Fruit fly (Drosophila melanogaster): Measurements from ENCODE around the gene Edem1.

Edem1 gene

dm6 chrX:1944245-1945114 lies 35.9 kb upstream of the Edem1 start (continued):
- TF ChIP-seq Side (GFP tag; optimal IDR thresholded peaks at IDR 0.05) (peak; percentile 32), H2.0 (GFP tag; IDR thresholded peaks at IDR 0.05) (0 out of 2 replicates have a peak, but pooled peaks have one; percentile 32), ci (GFP tag; IDR thresholded peaks at IDR 0.05) (peak; percentile 73; the same call in 2 of the 3 replicates), CG16813 (GFP tag; IDR thresholded peaks at IDR 0.05; ENCODE audit: partially characterized antibody) (no peak), jigr1 (GFP tag; IDR thresholded peaks at IDR 0.05) (0 out of 3 replicates have a peak, but pooled peaks have one; percentile 20), Hsf (GFP tag; optimal IDR thresholded peaks at IDR 0.05) (peak; percentile 26), CG14441 (GFP tag; IDR thresholded peaks at IDR 0.05) (peak; percentile 56), CG3847 (GFP tag; IDR thresholded peaks at IDR 0.05) (peak; percentile 39; the same call in 1 of the 2 replicates), CG7745 (tag; optimal IDR thresholded peaks at IDR 0.05) (no peak), Bdp1 (GFP tag; optimal IDR thresholded peaks at IDR 0.05) (no peak), zfh2 (GFP tag; optimal IDR thresholded peaks at IDR 0.05) (peak; percentile 58), CG2712 (tag; optimal IDR thresholded peaks at IDR 0.05) (peak; percentile 66), ken (GFP tag; IDR thresholded peaks at IDR 0.05) (peak; percentile 74), CG11504 (tag; optimal IDR thresholded peaks at IDR 0.05) (peak; percentile 39), CG3281 (GFP tag; optimal IDR thresholded peaks at IDR 0.05) (peak; percentile 35), CG4360 (GFP tag; IDR thresholded peaks at IDR 0.05) (0 out of 2 replicates have a peak, but pooled peaks have one; percentile 7), stc (GFP tag; IDR thresholded peaks at IDR 0.05) (no peak), lbe (GFP tag; optimal IDR thresholded peaks at IDR 0.05) (no peak), abd-A (tag; optimal IDR thresholded peaks at IDR 0.05) (peak; percentile 5), Med (GFP tag) (peak; percentile 95), Ssrp (tag; optimal IDR thresholded peaks at IDR 0.05) (peak; percentile 71), Dip2 (GFP tag; IDR thresholded peaks at IDR 0.05) (no peak), gsb-n (tag; optimal IDR thresholded peaks at IDR 0.05) (peak; percentile 27), crp (GFP tag; optimal IDR thresholded peaks at IDR 0.05) (no peak), amos (GFP tag; IDR thresholded peaks at IDR 0.05; ENCODE audit: partially characterized antibody) (no peak), CG16779 (GFP tag; IDR thresholded peaks at IDR 0.05) (no peak), kni (GFP tag; optimal IDR thresholded peaks at IDR 0.05) (no peak), salm (tag; optimal IDR thresholded peaks at IDR 0.05) (peak; percentile 6), croc (GFP tag; conservative IDR thresholded peaks at IDR 0.05) (peak; percentile 50; the same call in 2 of the 3 replicates), CkIIα-i1 (GFP tag; IDR thresholded peaks at IDR 0.05) (no peak), CG10959 (GFP tag; IDR thresholded peaks at IDR 0.05) (no peak), phol (tag; optimal IDR thresholded peaks at IDR 0.05) (peak; percentile 43), Scr (GFP tag; IDR thresholded peaks at IDR 0.05; ENCODE audit: partially characterized antibody) (no peak), NfI (GFP tag; optimal IDR thresholded peaks at IDR 0.05) (peak; percentile 52), CG1024 (GFP tag; IDR thresholded peaks at IDR 0.05) (peak; percentile 42; the same call in 1 of the 2 replicates), CG31388 (GFP tag; optimal IDR thresholded peaks at IDR 0.05) (no peak), CG11456 (GFP tag; IDR thresholded peaks at IDR 0.05) (peak; percentile 64), twi (tag; optimal IDR thresholded peaks at IDR 0.05) (peak; percentile 28), CG13424 (tag; optimal IDR thresholded peaks at IDR 0.05) (peak; percentile 25), vfl (GFP tag; optimal IDR thresholded peaks at IDR 0.05) (peak; percentile 24), nmo (GFP tag; optimal IDR thresholded peaks at IDR 0.05) (peak; percentile 14), gem (tag; optimal IDR thresholded peaks at IDR 0.05) (peak; percentile 72), az2 (GFP tag; optimal IDR thresholded peaks at IDR 0.05) (no peak), Ptx1 (GFP tag; IDR thresholded peaks at IDR 0.05) (peak; percentile 33; the same call in 1 of the 2 replicates), CG15011 (GFP tag; optimal IDR thresholded peaks at IDR 0.05) (no peak), sisA (GFP tag; IDR thresholded peaks at IDR 0.05) (peak; percentile 67), Hr39 (optimal IDR thresholded peaks at IDR 0.05) (no peak), CG32767 (GFP tag; IDR thresholded peaks at IDR 0.05) (0 out of 2 replicates have a peak, but pooled peaks have one; percentile 8), chif (GFP tag; optimal IDR thresholded peaks at IDR 0.05) (peak; percentile 5 to 14)
